Fruit fly (Drosophila melanogaster) whole organism, prepupa: Measurements from ENCODE around the gene Atg13.
A peak's percentile ranks its signal among the peaks of the same experiment; 100 is the strongest.

Experiments
- CG10631 ChIP-seq: fragments of 200-800 bp; sonication (Bioruptor generic); optimal IDR thresholded peaks from 2 replicates; lab custom pipeline; 2016; ENCODE audit warnings: missing biosample characterization, missing genetic modification characterization
- CG11294 ChIP-seq: fragments of 200-800 bp; sonication (Bioruptor generic); IDR thresholded peaks from 2 replicates; pipeline ENCODE4 v1.3.6; 2022; ENCODE audit warnings: missing biosample characterization, missing genetic modification characterization
- CG11762 ChIP-seq: fragments of 200-800 bp; sonication (Bioruptor generic); optimal IDR thresholded peaks from 3 replicates; lab custom pipeline; 2016; ENCODE audit warnings: missing biosample characterization, missing genetic modification characterization; ENCODE audit not compliant: insufficient read depth
- CG11902 ChIP-seq: fragments of 200-800 bp; sonication (Bioruptor generic); optimal IDR thresholded peaks from 3 replicates; lab custom pipeline; 2016; ENCODE audit warnings: missing biosample characterization, missing genetic modification characterization
- CG15336 ChIP-seq: fragments of 200-800 bp; sonication (Bioruptor generic); IDR thresholded peaks from 2 replicates; pipeline ENCODE4 v1.3.6; 2022; ENCODE audit warnings: missing biosample characterization, missing genetic modification characterization
- CG1621 ChIP-seq: fragments of 200-800 bp; sonication (Bioruptor generic); optimal IDR thresholded peaks from 3 replicates; lab custom pipeline; 2018; ENCODE audit warnings: missing biosample characterization, mild to moderate bottlenecking, missing genetic modification characterization
- CG16779 ChIP-seq: fragments of 200-800 bp; sonication (Bioruptor generic); optimal IDR thresholded peaks from 3 replicates; lab custom pipeline; 2017; ENCODE audit warnings: missing biosample characterization, mild to moderate bottlenecking, missing genetic modification characterization
- CG3032 ChIP-seq: fragments of 200-800 bp; optimal IDR thresholded peaks from 2 replicates; lab custom pipeline; 2019; ENCODE audit warnings: missing biosample characterization, mild to moderate bottlenecking, missing genetic modification characterization, moderate library complexity
- CG31627 ChIP-seq: fragments of 200-800 bp; sonication (Bioruptor generic); optimal IDR thresholded peaks from 3 replicates; lab custom pipeline; 2016; ENCODE audit warnings: missing biosample characterization, missing genetic modification characterization
- CG32006 ChIP-seq: fragments of 200-800 bp; sonication (Bioruptor generic); optimal IDR thresholded peaks from 3 replicates; lab custom pipeline; 2017; ENCODE audit warnings: missing biosample characterization, mild to moderate bottlenecking, missing genetic modification characterization
- CG34406 ChIP-seq: fragments of 200-800 bp; sonication (Bioruptor generic); optimal IDR thresholded peaks from 3 replicates; lab custom pipeline; 2016; ENCODE audit warnings: missing biosample characterization, missing genetic modification characterization
- CG3919 ChIP-seq: fragments of 200-800 bp; sonication (Bioruptor generic); optimal IDR thresholded peaks from 3 replicates; lab custom pipeline; 2016; ENCODE audit warnings: missing biosample characterization, missing genetic modification characterization
- CG6163 ChIP-seq: fragments of 200-800 bp; sonication (Bioruptor generic); IDR thresholded peaks from 3 replicates; pipeline ENCODE4 v1.3.6; 2022; ENCODE audit warnings: missing biosample characterization, missing genetic modification characterization
- CG6276 ChIP-seq: fragments of 200-800 bp; sonication (Bioruptor generic); optimal IDR thresholded peaks from 2 replicates; lab custom pipeline; 2017; ENCODE audit warnings: missing biosample characterization, mild to moderate bottlenecking, missing genetic modification characterization
- CG6792 ChIP-seq: fragments of 200-800 bp; sonication (Bioruptor generic); optimal IDR thresholded peaks from 3 replicates; lab custom pipeline; 2016; ENCODE audit warnings: missing biosample characterization, missing genetic modification characterization
- CG6808 ChIP-seq: fragments of 200-800 bp; sonication (Bioruptor generic); optimal IDR thresholded peaks from 3 replicates; lab custom pipeline; 2017; ENCODE audit warnings: missing biosample characterization, missing genetic modification characterization, mild to moderate bottlenecking, moderate library complexity, missing genetic modification reagents
- CG6854 ChIP-seq: fragments of 200-800 bp; sonication (Bioruptor generic); optimal IDR thresholded peaks from 2 replicates; lab custom pipeline; 2017; ENCODE audit warnings: missing biosample characterization, mild to moderate bottlenecking, missing genetic modification characterization
- CG7368 ChIP-seq: fragments of 200-800 bp; sonication (Bioruptor generic); optimal IDR thresholded peaks from 3 replicates; lab custom pipeline; 2016; ENCODE audit warnings: missing biosample characterization, missing genetic modification characterization
- CG8119 ChIP-seq: fragments of 200-800 bp; sonication (Bioruptor generic); IDR thresholded peaks from 3 replicates; pipeline ENCODE4 v1.3.6; 2022; ENCODE audit warnings: missing biosample characterization, missing genetic modification characterization
- CG8319 ChIP-seq: fragments of 200-800 bp; sonication (Bioruptor generic); optimal IDR thresholded peaks from 3 replicates; lab custom pipeline; 2016; ENCODE audit warnings: missing biosample characterization, missing genetic modification characterization
- Eip75B ChIP-seq: fragments of 200-800 bp; sonication (Bioruptor generic); optimal IDR thresholded peaks from 3 replicates; lab custom pipeline; 2016; ENCODE audit warnings: missing biosample characterization, missing genetic modification characterization
- Eip78C ChIP-seq: fragments of 200-800 bp; sonication (Bioruptor generic); peaks from one replicate; lab custom pipeline; 2016; ENCODE audit warnings: missing biosample characterization, missing genetic modification characterization
- Eip93F ChIP-seq: fragments of 200-800 bp; sonication (Bioruptor generic); optimal IDR thresholded peaks from 2 replicates; lab custom pipeline; 2016; ENCODE audit warnings: missing biosample characterization, mild to moderate bottlenecking, missing genetic modification characterization
- Ets21C ChIP-seq: fragments of 200-800 bp; sonication (Bioruptor generic); optimal IDR thresholded peaks from 3 replicates; lab custom pipeline; 2016; ENCODE audit warnings: missing biosample characterization, missing genetic modification characterization
- Ets96B ChIP-seq: fragments of 200-800 bp; optimal IDR thresholded peaks from 2 replicates; lab custom pipeline; 2019; ENCODE audit warnings: missing biosample characterization, mild to moderate bottlenecking, missing genetic modification characterization, moderate library complexity
- Gug ChIP-seq: fragments of 200-800 bp; sonication (Bioruptor generic); IDR thresholded peaks from 2 replicates; pipeline ENCODE4 v1.3.6; 2022; ENCODE audit warnings: missing biosample characterization, missing genetic modification characterization
- Hr39 ChIP-seq: fragments of 200-800 bp; sonication (Bioruptor generic); optimal IDR thresholded peaks from 2 replicates; lab custom pipeline; 2016; ENCODE audit warnings: missing biosample characterization, missing genetic modification characterization
- Hr4 ChIP-seq: fragments of 200-800 bp; sonication (Bioruptor generic); optimal IDR thresholded peaks from 3 replicates; lab custom pipeline; 2016; ENCODE audit warnings: missing biosample characterization, missing genetic modification characterization
- Met ChIP-seq: fragments of 200-800 bp; sonication (Bioruptor generic); optimal IDR thresholded peaks from 3 replicates; lab custom pipeline; 2016; ENCODE audit warnings: missing biosample characterization, missing genetic modification characterization
- OdsH ChIP-seq: fragments of 200-800 bp; sonication (Bioruptor generic); optimal IDR thresholded peaks from 3 replicates; lab custom pipeline; 2016; ENCODE audit warnings: missing biosample characterization, missing genetic modification characterization
- Smox ChIP-seq: fragments of 200-800 bp; sonication (Bioruptor generic); optimal IDR thresholded peaks from 3 replicates; lab custom pipeline; 2016; ENCODE audit warnings: missing biosample characterization, missing genetic modification characterization
- Sox102F ChIP-seq: fragments of 200-800 bp; sonication (Bioruptor generic); optimal IDR thresholded peaks from 2 replicates; lab custom pipeline; 2016; ENCODE audit warnings: missing biosample characterization, mild to moderate bottlenecking, missing genetic modification characterization
- Sox14 ChIP-seq: fragments of 200-800 bp; sonication (Bioruptor generic); optimal IDR thresholded peaks from 3 replicates; lab custom pipeline; 2016; ENCODE audit warnings: missing biosample characterization, missing genetic modification characterization
- achi ChIP-seq: fragments of 200-800 bp; sonication (Bioruptor generic); optimal IDR thresholded peaks from 3 replicates; lab custom pipeline; 2016; ENCODE audit warnings: missing biosample characterization, missing genetic modification characterization
- acj6 ChIP-seq: fragments of 200-800 bp; sonication (Bioruptor generic); optimal IDR thresholded peaks from 3 replicates; lab custom pipeline; 2016; ENCODE audit warnings: missing biosample characterization, missing genetic modification characterization
- cyc ChIP-seq: fragments of 200-800 bp; sonication (Bioruptor generic); optimal IDR thresholded peaks from 3 replicates; lab custom pipeline; 2016; ENCODE audit warnings: missing biosample characterization, missing genetic modification characterization
- dac ChIP-seq: fragments of 200-800 bp; sonication (Bioruptor generic); optimal IDR thresholded peaks from 2 replicates; lab custom pipeline; 2017; ENCODE audit warnings: missing biosample characterization, mild to moderate bottlenecking, missing genetic modification characterization
- eg ChIP-seq: fragments of 200-800 bp; sonication (Bioruptor generic); IDR thresholded peaks from 3 replicates; pipeline ENCODE4 v1.3.6; 2022; ENCODE audit warnings: missing biosample characterization, missing genetic modification characterization
- fd59A ChIP-seq: fragments of 200-800 bp; sonication (Bioruptor generic); optimal IDR thresholded peaks from 2 replicates; lab custom pipeline; 2017; ENCODE audit warnings: missing biosample characterization, mild to moderate bottlenecking, missing genetic modification characterization, missing genetic modification reagents
- fd85E ChIP-seq: fragments of 200-800 bp; sonication (Bioruptor generic); optimal IDR thresholded peaks from 3 replicates; lab custom pipeline; 2016; ENCODE audit warnings: missing biosample characterization, missing genetic modification characterization
- fkh ChIP-seq: fragments of 200-800 bp; sonication (Bioruptor generic); optimal IDR thresholded peaks from 3 replicates; lab custom pipeline; 2017; ENCODE audit warnings: missing biosample characterization, mild to moderate bottlenecking, missing genetic modification characterization, moderate library complexity
- lz ChIP-seq: fragments of 200-800 bp; sonication (Bioruptor generic); optimal IDR thresholded peaks from 3 replicates; lab custom pipeline; 2016; ENCODE audit warnings: missing biosample characterization, missing genetic modification characterization
- pdm3 ChIP-seq: fragments of 200-800 bp; sonication (Bioruptor generic); optimal IDR thresholded peaks from 3 replicates; lab custom pipeline; 2016; ENCODE audit warnings: missing biosample characterization, missing genetic modification characterization
- salr ChIP-seq, 2 experiments: fragments of 200-800 bp; sonication (Bioruptor generic); optimal IDR thresholded peaks; 3 replicates each; lab custom pipeline; 2016 to 2018; ENCODE audit warnings: missing biosample characterization in 2 of 2, missing genetic modification characterization in 2 of 2, mild to moderate bottlenecking in 1 of 2
- spab ChIP-seq: fragments of 200-800 bp; sonication (Bioruptor generic); optimal IDR thresholded peaks from 2 replicates; lab custom pipeline; 2017; ENCODE audit warnings: missing biosample characterization, mild to moderate bottlenecking, missing genetic modification characterization, missing genetic modification reagents
- ss ChIP-seq, 2 experiments: fragments of 200-800 bp; sonication (Bioruptor generic); optimal IDR thresholded peaks; 2 replicates in 1 of 2; 3 replicates in 1 of 2; lab custom pipeline; 2017 to 2018; ENCODE audit warnings: mild to moderate bottlenecking in 2 of 2, missing biosample characterization in 2 of 2, missing genetic modification characterization in 2 of 2, moderate library complexity in 1 of 2
- svp ChIP-seq: fragments of 200-800 bp; sonication (Bioruptor generic); peaks from one replicate; lab custom pipeline; 2016; ENCODE audit warnings: missing biosample characterization, missing genetic modification characterization
- topi ChIP-seq: fragments of 200-800 bp; sonication (Bioruptor generic); optimal IDR thresholded peaks from 3 replicates; lab custom pipeline; 2016; ENCODE audit warnings: missing biosample characterization, missing genetic modification characterization
- vri ChIP-seq: fragments of 200-800 bp; sonication (Bioruptor generic); optimal IDR thresholded peaks from 3 replicates; lab custom pipeline; 2016; ENCODE audit warnings: missing biosample characterization, mild to moderate bottlenecking, missing genetic modification characterization

Atg13 gene

DNA sequence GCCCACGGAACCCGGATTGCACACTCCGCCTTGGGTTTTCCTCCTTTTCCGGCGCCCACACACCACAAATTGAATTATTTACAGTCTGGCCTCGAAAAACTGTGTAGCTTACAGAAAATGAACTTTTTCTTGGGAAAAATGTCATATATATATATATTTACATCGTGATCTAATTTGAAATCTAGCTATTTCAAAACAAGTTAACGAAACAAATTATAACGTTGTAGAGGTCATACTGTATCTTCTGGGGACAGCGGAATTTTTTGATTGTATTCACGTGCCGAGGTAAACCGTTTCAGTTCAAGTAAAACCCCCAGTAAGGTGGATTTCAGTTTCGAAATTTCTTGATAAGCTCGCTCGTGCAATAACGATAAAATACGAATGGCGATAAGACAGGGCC lies 4.8 kb downstream of the Atg13 start (continued):
- TF ChIP-seq Sox102F (GFP tag; lab: Kevin White, UChicago) (no peak), vri (GFP tag; lab: Kevin White, UChicago) (peak; percentile 29), CG34406 (GFP tag; lab: Kevin White, UChicago) (peak; percentile 47), CG3919 (GFP tag; lab: Kevin White, UChicago) (no peak), CG3032 (tag; lab: Kevin White, UChicago) (no peak), CG7368 (GFP tag; lab: Kevin White, UChicago) (no peak), dac (GFP tag; lab: Kevin White, UChicago) (no peak)

DNA sequence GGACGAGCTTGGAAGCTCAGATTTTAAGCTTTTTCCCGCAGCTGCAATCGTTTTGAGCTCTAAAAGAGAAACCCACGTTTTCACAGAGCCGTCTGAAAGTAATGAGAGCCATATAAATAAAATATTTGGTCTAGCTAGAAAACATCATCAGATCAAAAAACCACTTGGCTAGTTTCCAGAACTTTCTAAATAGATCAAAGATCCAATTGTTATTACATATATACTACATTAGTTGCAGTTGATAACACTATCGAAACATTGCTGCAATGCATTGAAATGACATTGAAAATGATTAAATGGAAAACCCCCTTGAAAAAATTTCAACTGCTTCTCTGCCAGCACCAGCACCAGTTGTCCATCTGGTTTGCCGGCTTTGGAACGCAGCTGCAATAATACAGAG lies 5.4 kb downstream of the Atg13 start:
- no peak for TF ChIP-seq vri (GFP tag; lab: Kevin White, UChicago)
- TF ChIP-seq Eip78C (GFP tag; lab: Kevin White, UChicago) = peak; percentile 99
- no peak for TF ChIP-seq Eip93F (GFP tag; lab: Kevin White, UChicago)
- TF ChIP-seq OdsH = peak; percentile 95
- TF ChIP-seq svp (GFP tag; lab: Kevin White, UChicago) = no peak
- TF ChIP-seq Sox14 (GFP tag; lab: Kevin White, UChicago) = peak; percentile 71
- peak; percentile 46 for TF ChIP-seq fd59A
- peak; percentile 73 for TF ChIP-seq topi
- TF ChIP-seq CG16779 = peak; percentile 82
- TF ChIP-seq Hr39 (GFP tag; lab: Kevin White, UChicago) = peak; percentile 65
- TF ChIP-seq Met (GFP tag; lab: Kevin White, UChicago) = peak; percentile 37
- peak; percentile 90 for TF ChIP-seq CG11294 (GFP tag; lab: Robert Waterston, UW)
- TF ChIP-seq cyc (GFP tag; lab: Kevin White, UChicago) = peak; percentile 69
- peak; percentile 68 for TF ChIP-seq CG6808 (GFP tag; lab: Kevin White, UChicago)
- peak; percentile 97 for TF ChIP-seq CG8119 (GFP tag; lab: Robert Waterston, UW)
- peak; percentile 93 for TF ChIP-seq CG6276 (GFP tag; lab: Kevin White, UChicago)
- peak; percentile 66 for TF ChIP-seq Sox102F (GFP tag; lab: Kevin White, UChicago)
- peak; percentile 91 for TF ChIP-seq CG6163
- peak; percentile 76 for TF ChIP-seq lz (GFP tag; lab: Kevin White, UChicago)
- peak; percentile 95 for TF ChIP-seq eg (GFP tag; lab: Robert Waterston, UW)
- TF ChIP-seq CG7368 (GFP tag; lab: Kevin White, UChicago) = peak; percentile 89
- TF ChIP-seq Ets21C (GFP tag; lab: Kevin White, UChicago) = peak; percentile 40
- peak; percentile 16 to 68 for TF ChIP-seq ss (GFP tag; optimal IDR thresholded peaks at IDR 0.05; lab: Kevin White, UChicago)
- peak; percentile 90 for TF ChIP-seq dac (GFP tag; lab: Kevin White, UChicago)
- TF ChIP-seq achi (GFP tag; lab: Kevin White, UChicago) = peak; percentile 88
- TF ChIP-seq fd85E (GFP tag; lab: Kevin White, UChicago) = peak; percentile 74
- peak; percentile 79 for TF ChIP-seq CG10631 (GFP tag; lab: Kevin White, UChicago)
- TF ChIP-seq CG11902 (GFP tag; lab: Kevin White, UChicago) = peak; percentile 89
- TF ChIP-seq fkh (GFP tag; lab: Kevin White, UChicago) = no peak
- peak; percentile 72 for TF ChIP-seq Ets96B (tag; lab: Kevin White, UChicago)
- TF ChIP-seq CG32006 (GFP tag; lab: Kevin White, UChicago) = peak; percentile 93
- peak; percentile 78 for TF ChIP-seq CG3032 (tag; lab: Kevin White, UChicago)
- peak; percentile 90 for TF ChIP-seq CG8319 (GFP tag; lab: Kevin White, UChicago)
- peak; percentile 97 for TF ChIP-seq Hr4
- peak; percentile 7 for TF ChIP-seq Smox (GFP tag; lab: Kevin White, UChicago)
- TF ChIP-seq CG1621 = peak; percentile 41
- peak; percentile 93 for TF ChIP-seq CG11762
- TF ChIP-seq CG3919 (GFP tag; lab: Kevin White, UChicago) = peak; percentile 86
- peak; percentile 42 for TF ChIP-seq spab (GFP tag; lab: Kevin White, UChicago)
- peak; percentile 86 for TF ChIP-seq Eip75B (GFP tag; lab: Kevin White, UChicago)
- TF ChIP-seq acj6 (GFP tag; lab: Kevin White, UChicago) = peak; percentile 89
- TF ChIP-seq CG6854 = no peak
- peak; percentile 69 for TF ChIP-seq CG31627 (GFP tag; lab: Kevin White, UChicago)
- peak; percentile 56 to 60 for TF ChIP-seq salr (GFP tag; optimal IDR thresholded peaks at IDR 0.05; lab: Kevin White, UChicago)
- peak; percentile 81 for TF ChIP-seq CG6792 (GFP tag; lab: Kevin White, UChicago)
- TF ChIP-seq pdm3 (GFP tag; lab: Kevin White, UChicago) = peak; percentile 95
- peak; percentile 92 for TF ChIP-seq Gug (GFP tag; lab: Robert Waterston, UW)
- TF ChIP-seq CG15336 = peak; percentile 97
